Worm (Caenorhabditis elegans) whole organism, L3 larva: ENCODE measurements around the gene F39B3.3.

Source experiments
- R02D3.7 ChIP-seq: fragments of 150-350 bp; optimal IDR thresholded peaks from 2 replicates; lab custom pipeline; 2014; ENCODE audit warnings: missing biosample characterization, missing genetic modification characterization
- ZK546.5 ChIP-seq: sonication (generic microtip); optimal IDR thresholded peaks from 2 replicates; lab custom pipeline; 2017; ENCODE audit warnings: missing biosample characterization, missing genetic modification characterization
- aly-2 ChIP-seq: fragments of 150-350 bp; optimal IDR thresholded peaks from 2 replicates; lab custom pipeline; 2014; ENCODE audit warnings: missing biosample characterization, missing genetic modification characterization
- ama-1 ChIP-seq: fragments of 150-350 bp; optimal IDR thresholded peaks from 2 replicates; lab custom pipeline; 2018
- ceh-16 ChIP-seq: sonication (generic microtip); optimal IDR thresholded peaks from 2 replicates; lab custom pipeline; 2017; ENCODE audit warnings: missing biosample characterization, missing genetic modification characterization
- ceh-28 ChIP-seq: fragments of 150-350 bp; optimal IDR thresholded peaks from 2 replicates; lab custom pipeline; 2014; ENCODE audit warnings: missing biosample characterization, missing genetic modification reagents, missing genetic modification characterization
- daf-12 ChIP-seq: fragments of 150-350 bp; optimal IDR thresholded peaks from 2 replicates; lab custom pipeline; 2014; ENCODE audit warnings: missing biosample characterization, missing genetic modification reagents, missing genetic modification characterization
- egl-27 ChIP-seq: sonication (generic microtip); optimal IDR thresholded peaks from 4 replicates; lab custom pipeline; 2017; ENCODE audit warnings: missing biosample characterization, missing genetic modification reagents, missing genetic modification characterization
- egl-5 ChIP-seq: fragments of 150-350 bp; optimal IDR thresholded peaks from 2 replicates; lab custom pipeline; 2017; ENCODE audit warnings: missing biosample characterization, missing genetic modification reagents, missing genetic modification characterization, inconsistent platforms
- elt-1 ChIP-seq: fragments of 150-350 bp; optimal IDR thresholded peaks from 2 replicates; lab custom pipeline; 2014; ENCODE audit warnings: missing biosample characterization, missing genetic modification characterization
- elt-2 ChIP-seq: sonication (generic microtip); optimal IDR thresholded peaks from 2 replicates; lab custom pipeline; 2016; ENCODE audit warnings: missing genetic modification reagents, mild to moderate bottlenecking, missing genetic modification characterization, missing compliant biosample characterization
- elt-3 ChIP-seq, 3 experiments: fragments of 150-350 bp in 1 of 3; sonication (generic microtip) in 2 of 3; optimal IDR thresholded peaks; 2 replicates in 2 of 3; 4 replicates in 1 of 3; lab custom pipeline; 2014 to 2017; ENCODE audit warnings: missing biosample characterization in 3 of 3, missing genetic modification characterization in 3 of 3
- eor-1 ChIP-seq, 2 experiments: fragments of 150-350 bp; optimal IDR thresholded peaks; 2 replicates each; lab custom pipeline; 2014 to 2018; ENCODE audit warnings: missing biosample characterization in 2 of 2, missing genetic modification characterization in 2 of 2
- fkh-10 ChIP-seq: sonication (generic microtip); optimal IDR thresholded peaks from 2 replicates; lab custom pipeline; 2017; ENCODE audit warnings: missing biosample characterization, missing genetic modification reagents, missing genetic modification characterization
- fkh-2 ChIP-seq: fragments of 150-350 bp; optimal IDR thresholded peaks from 2 replicates; lab custom pipeline; 2014; ENCODE audit warnings: missing biosample characterization, missing genetic modification reagents, missing genetic modification characterization
- hmg-11 ChIP-seq: sonication (generic microtip); optimal IDR thresholded peaks from 2 replicates; lab custom pipeline; 2016; ENCODE audit warnings: missing genetic modification characterization, missing compliant biosample characterization
- jun-1 ChIP-seq: fragments of 150-350 bp; optimal IDR thresholded peaks from 2 replicates; lab custom pipeline; 2014; ENCODE audit warnings: missing biosample characterization, missing genetic modification reagents, missing genetic modification characterization
- lin-15B ChIP-seq: fragments of 150-350 bp; optimal IDR thresholded peaks from 2 replicates; lab custom pipeline; 2014; ENCODE audit warnings: missing biosample characterization, missing genetic modification characterization
- lin-39 ChIP-seq: fragments of 150-350 bp; optimal IDR thresholded peaks from 2 replicates; lab custom pipeline; 2018; ENCODE audit warnings: missing biosample characterization, missing genetic modification reagents, missing genetic modification characterization
- lsy-12 ChIP-seq: sonication (generic microtip); optimal IDR thresholded peaks from 2 replicates; lab custom pipeline; 2016; ENCODE audit warnings: mild to moderate bottlenecking, missing genetic modification characterization, missing compliant biosample characterization
- mdl-1 ChIP-seq: fragments of 150-350 bp; optimal IDR thresholded peaks from 2 replicates; lab custom pipeline; 2014; ENCODE audit warnings: missing biosample characterization, missing genetic modification characterization
- mml-1 ChIP-seq: fragments of 150-350 bp; sonication (generic microtip); optimal IDR thresholded peaks from 3 replicates; lab custom pipeline; 2014; ENCODE audit warnings: missing biosample characterization, missing genetic modification characterization
- nfya-1 ChIP-seq: sonication (generic microtip); optimal IDR thresholded peaks from 2 replicates; lab custom pipeline; 2017; ENCODE audit warnings: missing genetic modification characterization, mild to moderate bottlenecking, missing compliant biosample characterization, antibody characterized with exemption, moderate library complexity; ENCODE audit not compliant: insufficient read depth
- nhr-23 ChIP-seq: fragments of 150-350 bp; optimal IDR thresholded peaks from 2 replicates; lab custom pipeline; 2014; ENCODE audit warnings: missing biosample characterization, missing genetic modification reagents, missing genetic modification characterization
- nhr-237 ChIP-seq: fragments of 150-350 bp; optimal IDR thresholded peaks from 2 replicates; lab custom pipeline; 2014; ENCODE audit warnings: missing biosample characterization, missing genetic modification characterization
- nhr-25 ChIP-seq: sonication (generic microtip); optimal IDR thresholded peaks from 2 replicates; lab custom pipeline; 2017; ENCODE audit warnings: missing biosample characterization, missing genetic modification characterization
- nhr-28 ChIP-seq: fragments of 150-350 bp; optimal IDR thresholded peaks from 2 replicates; lab custom pipeline; 2014; ENCODE audit warnings: missing biosample characterization, missing genetic modification characterization
- nhr-43 ChIP-seq: sonication (generic microtip); optimal IDR thresholded peaks from 2 replicates; lab custom pipeline; 2016; ENCODE audit warnings: mild to moderate bottlenecking, missing genetic modification characterization, missing compliant biosample characterization; ENCODE audit not compliant: poor library complexity, severe bottlenecking
- nhr-67 ChIP-seq: fragments of 150-350 bp; optimal IDR thresholded peaks from 2 replicates; lab custom pipeline; 2014; ENCODE audit warnings: missing biosample characterization, missing genetic modification characterization
- nhr-76 ChIP-seq: fragments of 150-350 bp; sonication (generic microtip); optimal IDR thresholded peaks from 5 replicates; lab custom pipeline; 2014; ENCODE audit warnings: missing biosample characterization, missing genetic modification characterization
- pha-4 ChIP-seq: fragments of 150-350 bp; optimal IDR thresholded peaks from 2 replicates; lab custom pipeline; 2014; ENCODE audit warnings: missing biosample characterization, missing genetic modification reagents, missing genetic modification characterization
- pqm-1 ChIP-seq: fragments of 150-350 bp; optimal IDR thresholded peaks from 2 replicates; lab custom pipeline; 2017; ENCODE audit warnings: missing biosample characterization, missing genetic modification characterization, inconsistent platforms
- sea-2 ChIP-seq: fragments of 150-350 bp; sonication (generic microtip); optimal IDR thresholded peaks from 4 replicates; lab custom pipeline; 2014; ENCODE audit warnings: missing biosample characterization, missing genetic modification reagents, missing genetic modification characterization
- skn-1 ChIP-seq: fragments of 150-350 bp; optimal IDR thresholded peaks from 2 replicates; lab custom pipeline; 2014; ENCODE audit warnings: missing biosample characterization, missing genetic modification characterization
- snpc-4 ChIP-seq: fragments of 150-350 bp; optimal IDR thresholded peaks from 2 replicates; lab custom pipeline; 2014; ENCODE audit warnings: missing biosample characterization, missing genetic modification characterization
- tbx-2 ChIP-seq: sonication (generic microtip); optimal IDR thresholded peaks from 2 replicates; lab custom pipeline; 2016; ENCODE audit warnings: mild to moderate bottlenecking, missing genetic modification characterization, missing compliant biosample characterization
- unc-39 ChIP-seq: sonication (generic microtip); optimal IDR thresholded peaks from 4 replicates; lab custom pipeline; 2017; ENCODE audit warnings: missing biosample characterization, missing genetic modification characterization
- unc-62 ChIP-seq: fragments of 150-350 bp; sonication (generic microtip); optimal IDR thresholded peaks from 4 replicates; lab custom pipeline; 2014; ENCODE audit warnings: missing biosample characterization, missing genetic modification reagents, missing genetic modification characterization
- zag-1 ChIP-seq: fragments of 150-350 bp; optimal IDR thresholded peaks from 2 replicates; lab custom pipeline; 2014; ENCODE audit warnings: missing biosample characterization, missing genetic modification characterization
- ztf-4 ChIP-seq: fragments of 150-350 bp; optimal IDR thresholded peaks from 2 replicates; lab custom pipeline; 2014; ENCODE audit warnings: missing biosample characterization, missing genetic modification characterization

The F39B3.3 gene

ce11 chrX:17625245-17625644 lies 46.3 kb upstream of the F39B3.3 start:
- TF ChIP-seq daf-12 (tag; lab: Kevin White, UChicago) (no peak), pqm-1 (tag; lab: Kevin White, UChicago) (no peak), nhr-25 (tag; lab: Kevin White, UChicago) (no peak), tbx-2 (no peak), egl-5 (no peak), ZK546.5 (no peak), elt-2 (tag; lab: Kevin White, UChicago) (no peak), sea-2 (GFP tag; lab: Kevin White, UChicago) (no peak), snpc-4 (tag; lab: Kevin White, UChicago) (no peak), ceh-16 (no peak), nhr-67 (tag; lab: Kevin White, UChicago) (no peak), lin-15B (tag; lab: Kevin White, UChicago) (no peak), zag-1 (tag; lab: Kevin White, UChicago) (no peak), nhr-23 (no peak), mml-1 (no peak), elt-3 (tag; optimal IDR thresholded peaks at IDR 0.05; lab: Kevin White, UChicago) (no peak), nhr-28 (tag; lab: Kevin White, UChicago) (no peak), eor-1 (tag; optimal IDR thresholded peaks at IDR 0.05; lab: Kevin White, UChicago) (no peak), egl-27 (tag; lab: Kevin White, UChicago) (no peak)

DNA sequence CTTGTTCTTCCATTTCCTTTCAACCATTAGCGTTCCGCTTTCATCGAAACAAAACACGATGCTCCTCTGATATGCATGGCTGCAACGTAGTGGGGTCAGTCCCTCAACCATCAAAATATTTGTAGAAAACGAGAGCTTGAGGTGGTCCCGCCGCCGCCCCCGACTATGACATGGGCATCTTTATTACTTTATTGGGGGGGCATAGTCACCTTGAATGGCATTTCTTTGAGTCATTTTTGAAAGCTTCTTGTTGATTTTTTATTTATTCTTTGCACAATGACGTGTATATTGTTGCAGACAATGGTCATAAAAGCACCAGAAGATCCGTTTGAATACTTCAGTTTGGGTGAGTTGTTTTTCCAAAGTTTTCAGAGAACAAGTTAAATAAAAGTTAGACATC lies 35.3 kb upstream of the F39B3.3 start, which contains the start of gene ncs-7:
Gene ncs-7 (plus strand): TSS at position 301 of the 400 bp plus-strand sequence.
- TF ChIP-seq fkh-10 (no peak), nhr-67 (tag; lab: Kevin White, UChicago) (no peak), nhr-76 (tag; lab: Kevin White, UChicago) (no peak), ceh-16 (no peak), jun-1 (tag; lab: Kevin White, UChicago) (no peak), nfya-1 (no peak)

ce11 chrX:17613024-17613423 lies 34.1 kb upstream of the F39B3.3 start:
- TF ChIP-seq pqm-1 (tag; lab: Kevin White, UChicago) (no peak), nhr-43 (no peak), skn-1 (tag; lab: Kevin White, UChicago) (no peak), daf-12 (tag; lab: Kevin White, UChicago) (no peak), aly-2 (tag; lab: Kevin White, UChicago) (no peak), egl-5 (no peak), ceh-28 (tag; lab: Kevin White, UChicago) (no peak), ZK546.5 (no peak), nhr-25 (tag; lab: Kevin White, UChicago) (no peak), elt-1 (no peak), ztf-4 (tag; lab: Kevin White, UChicago) (no peak), elt-2 (tag; lab: Kevin White, UChicago) (no peak), hmg-11 (no peak), egl-27 (tag; lab: Kevin White, UChicago) (no peak), unc-39 (tag; lab: Kevin White, UChicago) (no peak), zag-1 (tag; lab: Kevin White, UChicago) (no peak)

DNA sequence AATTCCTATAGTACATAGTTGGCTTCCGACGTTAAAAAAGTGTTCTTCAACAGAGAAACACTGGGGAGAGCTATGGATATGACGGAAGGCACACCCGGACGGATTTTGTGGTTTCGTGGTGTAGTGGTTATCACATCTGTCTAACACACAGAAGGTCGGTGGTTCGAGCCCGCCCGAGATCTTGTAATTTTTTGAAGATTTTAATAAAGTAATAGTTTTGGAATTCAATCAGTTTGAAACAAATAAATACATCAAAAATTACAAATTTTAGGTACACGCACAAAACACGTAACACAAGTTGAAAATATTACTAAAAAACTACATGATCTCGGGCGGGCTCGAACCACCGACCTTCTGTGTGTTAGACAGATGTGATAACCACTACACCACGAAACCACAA lies 32.3 kb upstream of the F39B3.3 start:
- TF ChIP-seq egl-5 (no peak), ama-1 (lab: Kevin White, UChicago) (no peak), pha-4 (tag; lab: Kevin White, UChicago) (no peak), nfya-1 (peak; percentile 23)

DNA sequence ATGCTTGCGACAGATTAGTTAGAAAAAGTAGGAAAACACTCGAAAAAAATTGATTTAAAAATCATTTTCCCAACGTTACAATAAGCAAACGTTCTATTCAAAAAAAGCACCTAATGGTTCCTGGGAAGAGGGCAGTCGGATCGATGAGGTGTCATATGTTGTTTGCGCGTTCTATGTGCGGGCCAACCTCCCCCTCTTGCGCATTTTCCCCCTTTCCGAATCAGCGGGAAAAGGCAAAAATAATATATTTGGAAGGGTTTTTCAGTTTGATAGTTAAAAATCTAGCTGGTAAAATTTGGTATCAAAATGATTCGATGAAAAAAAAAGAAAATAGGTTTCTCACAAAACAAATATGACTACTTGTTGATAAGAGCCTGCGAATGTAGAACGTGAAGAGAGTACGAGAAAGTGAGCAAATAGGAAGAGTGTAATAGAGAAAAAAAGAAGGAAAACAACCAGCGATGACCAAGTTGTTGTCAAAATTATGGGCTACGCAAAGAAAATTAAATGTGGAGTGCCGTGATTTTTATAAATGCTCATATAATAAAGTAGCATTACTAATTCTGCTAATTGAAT lies 31.6 kb upstream of the F39B3.3 start:
- no peak for TF ChIP-seq unc-39 (tag; lab: Kevin White, UChicago)
- no peak for TF ChIP-seq nhr-76 (tag; lab: Kevin White, UChicago)
- TF ChIP-seq hmg-11, result peak; percentile 85
- TF ChIP-seq ceh-28 (tag; lab: Kevin White, UChicago), result peak; percentile 45
- no peak for TF ChIP-seq nhr-43
- TF ChIP-seq elt-1, result peak; percentile 40
- TF ChIP-seq lin-15B (tag; lab: Kevin White, UChicago), result peak; percentile 60
- TF ChIP-seq ceh-16, result no peak
- no peak for TF ChIP-seq nhr-25 (tag; lab: Kevin White, UChicago)
- TF ChIP-seq daf-12 (tag; lab: Kevin White, UChicago), result no peak
- TF ChIP-seq elt-3 (tag; optimal IDR thresholded peaks at IDR 0.05; lab: Kevin White, UChicago), result no peak
- TF ChIP-seq pha-4 (tag; lab: Kevin White, UChicago), result peak; percentile 73
- TF ChIP-seq nfya-1, result peak; percentile 71
- TF ChIP-seq eor-1 (tag; optimal IDR thresholded peaks at IDR 0.05; lab: Kevin White, UChicago), result no peak
- TF ChIP-seq sea-2 (GFP tag; lab: Kevin White, UChicago), result no peak
- no peak for TF ChIP-seq R02D3.7
- peak; percentile 28 for TF ChIP-seq egl-5
- TF ChIP-seq nhr-237 (tag; lab: Kevin White, UChicago), result no peak
- no peak for TF ChIP-seq mdl-1 (tag; lab: Kevin White, UChicago)
- TF ChIP-seq zag-1 (tag; lab: Kevin White, UChicago), result no peak
- peak; percentile 38 for TF ChIP-seq elt-2 (tag; lab: Kevin White, UChicago)
- TF ChIP-seq ama-1 (lab: Kevin White, UChicago), result no peak
- peak; percentile 60 for TF ChIP-seq lin-39 (tag; lab: Kevin White, UChicago)
- TF ChIP-seq jun-1 (tag; lab: Kevin White, UChicago), result no peak
- no peak for TF ChIP-seq lsy-12
- TF ChIP-seq pqm-1 (tag; lab: Kevin White, UChicago), result peak; percentile 19
- no peak for TF ChIP-seq ztf-4 (tag; lab: Kevin White, UChicago)
- TF ChIP-seq fkh-2, result no peak
- TF ChIP-seq tbx-2, result peak; percentile 13
- peak; percentile 41 for TF ChIP-seq nhr-23
- TF ChIP-seq nhr-28 (tag; lab: Kevin White, UChicago), result no peak
- TF ChIP-seq unc-62, result no peak
